Fruit fly (Drosophila melanogaster) whole organism, prepupa: ENCODE measurements around the gene skd.

Source experiments
- Blimp-1 ChIP-seq: fragments of 200-800 bp; sonication (Bioruptor generic); optimal IDR thresholded peaks from 3 replicates; lab custom pipeline; 2017; ENCODE audit warnings: missing biosample characterization, missing genetic modification characterization, mild to moderate bottlenecking, moderate library complexity, missing genetic modification reagents
- CG10631 ChIP-seq: fragments of 200-800 bp; sonication (Bioruptor generic); optimal IDR thresholded peaks from 2 replicates; lab custom pipeline; 2016; ENCODE audit warnings: missing biosample characterization, missing genetic modification characterization
- CG10669 ChIP-seq: fragments of 200-800 bp; sonication (Bioruptor generic); optimal IDR thresholded peaks from 3 replicates; lab custom pipeline; 2018; ENCODE audit warnings: missing biosample characterization, mild to moderate bottlenecking, missing genetic modification characterization, moderate library complexity
- CG11294 ChIP-seq: fragments of 200-800 bp; sonication (Bioruptor generic); IDR thresholded peaks from 2 replicates; pipeline ENCODE4 v1.3.6; 2022; ENCODE audit warnings: missing biosample characterization, missing genetic modification characterization
- CG11762 ChIP-seq: fragments of 200-800 bp; sonication (Bioruptor generic); optimal IDR thresholded peaks from 3 replicates; lab custom pipeline; 2016; ENCODE audit warnings: missing biosample characterization, missing genetic modification characterization; ENCODE audit not compliant: insufficient read depth
- CG11902 ChIP-seq: fragments of 200-800 bp; sonication (Bioruptor generic); optimal IDR thresholded peaks from 3 replicates; lab custom pipeline; 2016; ENCODE audit warnings: missing biosample characterization, missing genetic modification characterization
- CG15336 ChIP-seq: fragments of 200-800 bp; sonication (Bioruptor generic); IDR thresholded peaks from 2 replicates; pipeline ENCODE4 v1.3.6; 2022; ENCODE audit warnings: missing biosample characterization, missing genetic modification characterization
- CG1621 ChIP-seq: fragments of 200-800 bp; sonication (Bioruptor generic); optimal IDR thresholded peaks from 3 replicates; lab custom pipeline; 2018; ENCODE audit warnings: missing biosample characterization, mild to moderate bottlenecking, missing genetic modification characterization
- CG16779 ChIP-seq: fragments of 200-800 bp; sonication (Bioruptor generic); optimal IDR thresholded peaks from 3 replicates; lab custom pipeline; 2017; ENCODE audit warnings: missing biosample characterization, mild to moderate bottlenecking, missing genetic modification characterization
- CG3032 ChIP-seq: fragments of 200-800 bp; optimal IDR thresholded peaks from 2 replicates; lab custom pipeline; 2019; ENCODE audit warnings: missing biosample characterization, mild to moderate bottlenecking, missing genetic modification characterization, moderate library complexity
- CG31627 ChIP-seq: fragments of 200-800 bp; sonication (Bioruptor generic); optimal IDR thresholded peaks from 3 replicates; lab custom pipeline; 2016; ENCODE audit warnings: missing biosample characterization, missing genetic modification characterization
- CG32006 ChIP-seq: fragments of 200-800 bp; sonication (Bioruptor generic); optimal IDR thresholded peaks from 3 replicates; lab custom pipeline; 2017; ENCODE audit warnings: missing biosample characterization, mild to moderate bottlenecking, missing genetic modification characterization
- CG34406 ChIP-seq: fragments of 200-800 bp; sonication (Bioruptor generic); optimal IDR thresholded peaks from 3 replicates; lab custom pipeline; 2016; ENCODE audit warnings: missing biosample characterization, missing genetic modification characterization
- CG4318 ChIP-seq: fragments of 200-800 bp; sonication (Bioruptor generic); optimal IDR thresholded peaks from 3 replicates; lab custom pipeline; 2017; ENCODE audit warnings: missing biosample characterization, mild to moderate bottlenecking, missing genetic modification characterization
- CG6163 ChIP-seq: fragments of 200-800 bp; sonication (Bioruptor generic); IDR thresholded peaks from 3 replicates; pipeline ENCODE4 v1.3.6; 2022; ENCODE audit warnings: missing biosample characterization, missing genetic modification characterization
- CG6276 ChIP-seq: fragments of 200-800 bp; sonication (Bioruptor generic); optimal IDR thresholded peaks from 2 replicates; lab custom pipeline; 2017; ENCODE audit warnings: missing biosample characterization, mild to moderate bottlenecking, missing genetic modification characterization
- CG7368 ChIP-seq: fragments of 200-800 bp; sonication (Bioruptor generic); optimal IDR thresholded peaks from 3 replicates; lab custom pipeline; 2016; ENCODE audit warnings: missing biosample characterization, missing genetic modification characterization
- CG8119 ChIP-seq: fragments of 200-800 bp; sonication (Bioruptor generic); IDR thresholded peaks from 3 replicates; pipeline ENCODE4 v1.3.6; 2022; ENCODE audit warnings: missing biosample characterization, missing genetic modification characterization
- CG8319 ChIP-seq: fragments of 200-800 bp; sonication (Bioruptor generic); optimal IDR thresholded peaks from 3 replicates; lab custom pipeline; 2016; ENCODE audit warnings: missing biosample characterization, missing genetic modification characterization
- CG8632 ChIP-seq: fragments of 200-800 bp; sonication (Bioruptor generic); optimal IDR thresholded peaks from 3 replicates; lab custom pipeline; 2016; ENCODE audit warnings: missing biosample characterization, missing genetic modification characterization
- CG9139 ChIP-seq: fragments of 200-800 bp; sonication (Bioruptor generic); optimal IDR thresholded peaks from 3 replicates; lab custom pipeline; 2017; ENCODE audit warnings: missing biosample characterization, mild to moderate bottlenecking, missing genetic modification characterization
- Eip75B ChIP-seq: fragments of 200-800 bp; sonication (Bioruptor generic); optimal IDR thresholded peaks from 3 replicates; lab custom pipeline; 2016; ENCODE audit warnings: missing biosample characterization, missing genetic modification characterization
- Eip78C ChIP-seq: fragments of 200-800 bp; sonication (Bioruptor generic); peaks from one replicate; lab custom pipeline; 2016; ENCODE audit warnings: missing biosample characterization, missing genetic modification characterization
- Eip93F ChIP-seq: fragments of 200-800 bp; sonication (Bioruptor generic); optimal IDR thresholded peaks from 2 replicates; lab custom pipeline; 2016; ENCODE audit warnings: missing biosample characterization, mild to moderate bottlenecking, missing genetic modification characterization
- Ets21C ChIP-seq: fragments of 200-800 bp; sonication (Bioruptor generic); optimal IDR thresholded peaks from 3 replicates; lab custom pipeline; 2016; ENCODE audit warnings: missing biosample characterization, missing genetic modification characterization
- Ets96B ChIP-seq: fragments of 200-800 bp; optimal IDR thresholded peaks from 2 replicates; lab custom pipeline; 2019; ENCODE audit warnings: missing biosample characterization, mild to moderate bottlenecking, missing genetic modification characterization, moderate library complexity
- Gug ChIP-seq: fragments of 200-800 bp; sonication (Bioruptor generic); IDR thresholded peaks from 2 replicates; pipeline ENCODE4 v1.3.6; 2022; ENCODE audit warnings: missing biosample characterization, missing genetic modification characterization
- Hr38 ChIP-seq: sonication (Bioruptor generic); optimal IDR thresholded peaks from 2 replicates; lab custom pipeline; 2016; ENCODE audit warnings: missing biosample characterization, missing genetic modification characterization
- Hr4 ChIP-seq: fragments of 200-800 bp; sonication (Bioruptor generic); optimal IDR thresholded peaks from 3 replicates; lab custom pipeline; 2016; ENCODE audit warnings: missing biosample characterization, missing genetic modification characterization
- OdsH ChIP-seq: fragments of 200-800 bp; sonication (Bioruptor generic); optimal IDR thresholded peaks from 3 replicates; lab custom pipeline; 2016; ENCODE audit warnings: missing biosample characterization, missing genetic modification characterization
- Smox ChIP-seq: fragments of 200-800 bp; sonication (Bioruptor generic); optimal IDR thresholded peaks from 3 replicates; lab custom pipeline; 2016; ENCODE audit warnings: missing biosample characterization, missing genetic modification characterization
- Sox102F ChIP-seq: fragments of 200-800 bp; sonication (Bioruptor generic); optimal IDR thresholded peaks from 2 replicates; lab custom pipeline; 2016; ENCODE audit warnings: missing biosample characterization, mild to moderate bottlenecking, missing genetic modification characterization
- Sox15 ChIP-seq: fragments of 200-800 bp; sonication (Bioruptor generic); optimal IDR thresholded peaks from 3 replicates; lab custom pipeline; 2016; ENCODE audit warnings: missing biosample characterization, missing genetic modification characterization
- cyc ChIP-seq: fragments of 200-800 bp; sonication (Bioruptor generic); optimal IDR thresholded peaks from 3 replicates; lab custom pipeline; 2016; ENCODE audit warnings: missing biosample characterization, missing genetic modification characterization
- dac ChIP-seq: fragments of 200-800 bp; sonication (Bioruptor generic); optimal IDR thresholded peaks from 2 replicates; lab custom pipeline; 2017; ENCODE audit warnings: missing biosample characterization, mild to moderate bottlenecking, missing genetic modification characterization
- dsx ChIP-seq: fragments of 200-800 bp; optimal IDR thresholded peaks from 3 replicates; lab custom pipeline; 2019; ENCODE audit warnings: missing biosample characterization, mild to moderate bottlenecking, missing genetic modification characterization, moderate library complexity; ENCODE audit not compliant: poor library complexity, severe bottlenecking
- eg ChIP-seq: fragments of 200-800 bp; sonication (Bioruptor generic); IDR thresholded peaks from 3 replicates; pipeline ENCODE4 v1.3.6; 2022; ENCODE audit warnings: missing biosample characterization, missing genetic modification characterization
- fd85E ChIP-seq: fragments of 200-800 bp; sonication (Bioruptor generic); optimal IDR thresholded peaks from 3 replicates; lab custom pipeline; 2016; ENCODE audit warnings: missing biosample characterization, missing genetic modification characterization
- fkh ChIP-seq: fragments of 200-800 bp; sonication (Bioruptor generic); optimal IDR thresholded peaks from 3 replicates; lab custom pipeline; 2017; ENCODE audit warnings: missing biosample characterization, mild to moderate bottlenecking, missing genetic modification characterization, moderate library complexity
- net ChIP-seq: fragments of 200-800 bp; sonication (Bioruptor generic); optimal IDR thresholded peaks from 3 replicates; lab custom pipeline; 2016; ENCODE audit warnings: missing biosample characterization, missing genetic modification characterization
- pdm3 ChIP-seq: fragments of 200-800 bp; sonication (Bioruptor generic); optimal IDR thresholded peaks from 3 replicates; lab custom pipeline; 2016; ENCODE audit warnings: missing biosample characterization, missing genetic modification characterization
- salr ChIP-seq, 2 experiments: fragments of 200-800 bp; sonication (Bioruptor generic); optimal IDR thresholded peaks; 3 replicates each; lab custom pipeline; 2016 to 2018; ENCODE audit warnings: missing biosample characterization in 2 of 2, missing genetic modification characterization in 2 of 2, mild to moderate bottlenecking in 1 of 2
- spab ChIP-seq: fragments of 200-800 bp; sonication (Bioruptor generic); optimal IDR thresholded peaks from 2 replicates; lab custom pipeline; 2017; ENCODE audit warnings: missing biosample characterization, mild to moderate bottlenecking, missing genetic modification characterization, missing genetic modification reagents
- ss ChIP-seq, 2 experiments: fragments of 200-800 bp; sonication (Bioruptor generic); optimal IDR thresholded peaks; 2 replicates in 1 of 2; 3 replicates in 1 of 2; lab custom pipeline; 2017 to 2018; ENCODE audit warnings: mild to moderate bottlenecking in 2 of 2, missing biosample characterization in 2 of 2, missing genetic modification characterization in 2 of 2, moderate library complexity in 1 of 2
- svp ChIP-seq: fragments of 200-800 bp; sonication (Bioruptor generic); peaks from one replicate; lab custom pipeline; 2016; ENCODE audit warnings: missing biosample characterization, missing genetic modification characterization
- topi ChIP-seq: fragments of 200-800 bp; sonication (Bioruptor generic); optimal IDR thresholded peaks from 3 replicates; lab custom pipeline; 2016; ENCODE audit warnings: missing biosample characterization, missing genetic modification characterization
- vri ChIP-seq: fragments of 200-800 bp; sonication (Bioruptor generic); optimal IDR thresholded peaks from 3 replicates; lab custom pipeline; 2016; ENCODE audit warnings: missing biosample characterization, mild to moderate bottlenecking, missing genetic modification characterization

skd gene

dm6 chr3L:20952121-20952487 lies 75.1 kb downstream of the skd start (continued):
- TF ChIP-seq cyc (GFP tag; lab: Kevin White, UChicago) (peak; percentile 13), Eip75B (GFP tag; lab: Kevin White, UChicago) (peak; percentile 30), CG8319 (GFP tag; lab: Kevin White, UChicago) (no peak), Sox102F (GFP tag; lab: Kevin White, UChicago) (peak; percentile 47), CG15336 (GFP tag; lab: Robert Waterston, UW) (peak; percentile 68), Ets96B (tag; lab: Kevin White, UChicago) (peak; percentile 78), CG10631 (GFP tag; lab: Kevin White, UChicago) (peak; percentile 58), topi (GFP tag; lab: Kevin White, UChicago) (peak; percentile 59), Eip93F (GFP tag; lab: Kevin White, UChicago) (no peak), Blimp-1 (GFP tag; lab: Kevin White, UChicago) (no peak), CG11294 (GFP tag; lab: Robert Waterston, UW) (no peak), Gug (no peak), Sox15 (peak; percentile 27), spab (GFP tag; lab: Kevin White, UChicago) (peak; percentile 55), CG11762 (GFP tag; lab: Kevin White, UChicago) (peak; percentile 33), Smox (GFP tag; lab: Kevin White, UChicago) (peak; percentile 55), vri (GFP tag; lab: Kevin White, UChicago) (no peak), eg (GFP tag; lab: Robert Waterston, UW) (peak; percentile 37; the same call in 1 of the 3 replicates), CG9139 (GFP tag; lab: Kevin White, UChicago) (peak; percentile 28)

DNA sequence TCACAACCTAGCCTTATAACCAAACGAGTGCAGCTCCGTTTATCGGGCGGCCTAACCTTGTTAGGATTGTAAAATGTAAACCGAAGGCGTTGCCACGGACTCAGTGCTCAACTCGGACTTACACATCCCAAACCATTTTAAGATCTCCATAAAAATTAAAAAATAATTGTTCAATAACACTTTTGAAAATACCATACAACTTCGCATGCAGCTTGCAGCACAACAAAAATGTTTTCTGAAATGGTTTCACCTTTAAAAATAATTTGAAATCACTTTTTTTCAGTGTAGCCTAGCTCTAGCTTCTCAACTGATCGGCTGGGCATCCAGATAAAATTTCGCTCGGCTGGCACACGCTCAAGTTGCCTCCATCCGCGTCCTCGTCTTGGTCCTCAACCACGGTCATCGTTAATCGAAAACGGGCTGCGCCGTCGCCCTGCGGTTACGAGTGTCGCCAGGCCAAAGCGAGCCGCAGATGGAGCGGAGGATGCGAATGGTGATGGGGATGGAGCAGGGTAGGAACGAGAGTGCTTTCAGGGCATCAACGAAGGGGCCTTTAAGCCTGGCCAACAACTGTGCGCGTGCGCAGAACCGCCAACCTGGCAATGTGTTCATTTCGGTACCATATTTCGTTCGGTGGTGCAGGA lies 75.6 kb downstream of the skd start:
- TF ChIP-seq Gug (peak; percentile 60), CG9139 (GFP tag; lab: Kevin White, UChicago) (peak; percentile 62), CG10669 (GFP tag; lab: Kevin White, UChicago) (peak; percentile 87), pdm3 (GFP tag; lab: Kevin White, UChicago) (peak; percentile 84), Sox102F (GFP tag; lab: Kevin White, UChicago) (peak; percentile 70), Hr38 (GFP tag; lab: Kevin White, UChicago) (no peak), CG4318 (GFP tag; lab: Kevin White, UChicago) (peak; percentile 70), CG31627 (peak; percentile 67), CG8119 (GFP tag; lab: Robert Waterston, UW) (peak; percentile 85), svp (GFP tag; lab: Kevin White, UChicago) (peak; percentile 7), CG7368 (peak; percentile 74), CG32006 (GFP tag; lab: Kevin White, UChicago) (peak; percentile 77), CG11902 (GFP tag; lab: Kevin White, UChicago) (peak; percentile 67), dsx (GFP tag; lab: Kevin White, UChicago) (peak; percentile 82), CG1621 (peak; percentile 83), ss (GFP tag; optimal IDR thresholded peaks at IDR 0.05; lab: Kevin White, UChicago) (peak in 1 of 2 experiments; percentile 72), Sox15 (peak; percentile 67), CG6163 (peak; percentile 93), fd85E (GFP tag; lab: Kevin White, UChicago) (peak; percentile 53), net (GFP tag; lab: Kevin White, UChicago) (peak; percentile 80), dac (GFP tag; lab: Kevin White, UChicago) (peak; percentile 60), OdsH (GFP tag; lab: Kevin White, UChicago) (peak; percentile 89), CG8632 (GFP tag; lab: Kevin White, UChicago) (peak; percentile 78), CG34406 (peak; percentile 78), Hr4 (GFP tag; lab: Kevin White, UChicago) (peak; percentile 79), vri (GFP tag; lab: Kevin White, UChicago) (peak; percentile 48), CG11762 (GFP tag; lab: Kevin White, UChicago) (peak; percentile 78), topi (GFP tag; lab: Kevin White, UChicago) (peak; percentile 76), Eip75B (GFP tag; lab: Kevin White, UChicago) (peak; percentile 83), fkh (GFP tag; lab: Kevin White, UChicago) (no peak), CG6276 (GFP tag; lab: Kevin White, UChicago) (peak; percentile 59), Ets21C (GFP tag; lab: Kevin White, UChicago) (peak; percentile 47), Eip78C (GFP tag; lab: Kevin White, UChicago) (peak; percentile 96), salr (GFP tag; optimal IDR thresholded peaks at IDR 0.05; lab: Kevin White, UChicago) (peak; percentile 58 to 84), CG11294 (GFP tag; lab: Robert Waterston, UW) (peak; percentile 62), CG16779 (tag; lab: Kevin White, UChicago) (peak; percentile 80), eg (GFP tag; lab: Robert Waterston, UW) (peak; percentile 79), CG3032 (tag; lab: Kevin White, UChicago) (peak; percentile 86), cyc (GFP tag; lab: Kevin White, UChicago) (peak; percentile 68)
